Worm (Caenorhabditis elegans): ENCODE data around the gene daf-2.

daf-2 gene

ce11 chrIII:3031017-3031756 lies 9.5 kb downstream of the daf-2 start:
- no peak for TF ChIP-seq nhr-237 (tag; optimal IDR thresholded peaks at IDR 0.05)
- TF ChIP-seq efl-1 (optimal IDR thresholded peaks at IDR 0.05) = no peak
- TF ChIP-seq efl-1 (GFP tag; optimal IDR thresholded peaks at IDR 0.05 in 1 of 2) = peak in 1 of 2 experiments; percentile 66
- TF ChIP-seq grh-1 (GFP tag; IDR thresholded peaks at IDR 0.05) = no peak
- peak; percentile 43 for TF ChIP-seq nhr-85 (tag)
- TF ChIP-seq ets-5 (GFP tag; IDR thresholded peaks at IDR 0.05) = 0 out of 2 replicates have a peak, but pooled peaks have one; percentile 60
- TF ChIP-seq F16B12.6 (tag; optimal IDR thresholded peaks at IDR 0.05) = no peak
- no peak for TF ChIP-seq unc-86 (tag; optimal IDR thresholded peaks at IDR 0.05)

- TF ChIP-seq skn-1 (tag; optimal IDR thresholded peaks at IDR 0.05) (peak; percentile 52), ceh-82 (tag; optimal IDR thresholded peaks at IDR 0.05) (no peak), nhr-20 (tag; optimal IDR thresholded peaks at IDR 0.05) (peak; percentile 18), dpl-1 (GFP tag; optimal IDR thresholded peaks at IDR 0.05) (peak in 1 of 3 experiments; percentile 5), aly-2 (tag; optimal IDR thresholded peaks at IDR 0.05) (no peak), sox-4 (tag; optimal IDR thresholded peaks at IDR 0.05) (no peak), snu-23 (GFP tag; optimal IDR thresholded peaks at IDR 0.05) (peak; percentile 35), nhr-71 (tag; optimal IDR thresholded peaks at IDR 0.05) (peak; percentile 42), pag-3 (tag; optimal IDR thresholded peaks at IDR 0.05; ENCODE audit: borderline replicate concordance, insufficient read depth) (no peak), efl-1 (optimal IDR thresholded peaks at IDR 0.05) (no peak), efl-1 (GFP tag; optimal IDR thresholded peaks at IDR 0.05 in 1 of 2) (no peak), lsy-2 (tag; optimal IDR thresholded peaks at IDR 0.05) (peak in 1 of 2 experiments; percentile 24), nhr-11 (tag; optimal IDR thresholded peaks at IDR 0.05) (no peak), nhr-84 (tag; optimal IDR thresholded peaks at IDR 0.05) (no peak), lin-14 (GFP tag; optimal IDR thresholded peaks at IDR 0.05) (peak; percentile 16), elt-3 (tag; optimal IDR thresholded peaks at IDR 0.05) (peak in 2 of 6 experiments; percentile 37 to 43), lin-35 (GFP tag; optimal IDR thresholded peaks at IDR 0.05) (peak in 1 of 2 experiments; percentile 38), zip-4 (GFP tag; optimal IDR thresholded peaks at IDR 0.05) (no peak), jun-1 (tag; optimal IDR thresholded peaks at IDR 0.05) (no peak), blmp-1 (tag; optimal IDR thresholded peaks at IDR 0.05) (peak; percentile 36), C34B4.2 (tag; optimal IDR thresholded peaks at IDR 0.05) (no peak), nhr-85 (tag) (peak; percentile 73), nhr-90 (tag; optimal IDR thresholded peaks at IDR 0.05; ENCODE audit: poor library complexity) (peak; percentile 16), irx-1 (tag; optimal IDR thresholded peaks at IDR 0.05) (peak; percentile 12)
These were observed 10.8 kb downstream of the daf-2 start for ce11 chrIII:3029822-3030221.

ce11 chrIII:3026679-3027078 lies 14.0 kb downstream of the daf-2 start:
- TF ChIP-seq blmp-1 (tag; optimal IDR thresholded peaks at IDR 0.05) (no peak), efl-1 (optimal IDR thresholded peaks at IDR 0.05) (no peak), efl-1 (GFP tag; optimal IDR thresholded peaks at IDR 0.05 in 1 of 2) (peak in 1 of 2 experiments; percentile 86)

ce11 chrIII:3020035-3020434 lies 20.6 kb downstream of the daf-2 start:
- no peak for TF ChIP-seq C34B4.2 (tag; optimal IDR thresholded peaks at IDR 0.05)
- no peak for TF ChIP-seq fkh-4 (tag; optimal IDR thresholded peaks at IDR 0.05; ENCODE audit: borderline replicate concordance)
- TF ChIP-seq rnt-1 (tag; optimal IDR thresholded peaks at IDR 0.05) = no peak
- no peak for TF ChIP-seq pag-3 (tag; optimal IDR thresholded peaks at IDR 0.05; ENCODE audit: borderline replicate concordance, insufficient read depth)
- TF ChIP-seq hpl-2 (GFP tag; optimal IDR thresholded peaks at IDR 0.05) = no peak
- no peak for TF ChIP-seq nhr-19 (GFP tag; conservative IDR thresholded peaks at IDR 0.05)
- no peak for TF ChIP-seq fos-1 (tag; optimal IDR thresholded peaks at IDR 0.05)
- TF ChIP-seq mdl-1 (tag; optimal IDR thresholded peaks at IDR 0.05) = no peak
- no peak for TF ChIP-seq mab-9 (GFP tag; IDR thresholded peaks at IDR 0.05)
- no peak for TF ChIP-seq egl-13 (tag; optimal IDR thresholded peaks at IDR 0.05)
- TF ChIP-seq nhr-77 (tag; optimal IDR thresholded peaks at IDR 0.05) = no peak
- TF ChIP-seq zag-1 (tag; optimal IDR thresholded peaks at IDR 0.05) = no peak
- TF ChIP-seq lin-13 (GFP tag; optimal IDR thresholded peaks at IDR 0.05) = no peak
- TF ChIP-seq C04F5.9 (tag; optimal IDR thresholded peaks at IDR 0.05) = no peak
- no peak for TF ChIP-seq xbp-1 (tag; optimal IDR thresholded peaks at IDR 0.05)
- TF ChIP-seq skn-1 (tag; optimal IDR thresholded peaks at IDR 0.05) = no peak
- no peak for TF ChIP-seq ceh-8 (GFP tag; optimal IDR thresholded peaks at IDR 0.05)
- TF ChIP-seq unc-130 (tag; optimal IDR thresholded peaks at IDR 0.05) = no peak
- TF ChIP-seq nhr-11 (tag; optimal IDR thresholded peaks at IDR 0.05) = no peak
- no peak for TF ChIP-seq zip-4 (GFP tag; optimal IDR thresholded peaks at IDR 0.05)

Data from whole organism, L1 larva.